Fruit fly (Drosophila melanogaster) whole organism, embryonic: Measurements from ENCODE around the gene IKKbeta.
A peak's percentile ranks its signal among the peaks of the same experiment; 100 is the strongest.

Experiments
- B-H1 ChIP-seq: fragments of 200-800 bp; sonication (Bioruptor generic); IDR thresholded peaks from 3 replicates; pipeline ENCODE4 v1.3.6; 2022; ENCODE audit warnings: missing biosample characterization, missing genetic modification characterization
- Bgb ChIP-seq: fragments of 200-800 bp; sonication (Bioruptor generic); IDR thresholded peaks from 2 replicates; pipeline ENCODE4 v1.3.6; 2022; ENCODE audit warnings: missing biosample characterization, missing genetic modification characterization; ENCODE audit not compliant: partially characterized antibody
- CG11398 ChIP-seq: fragments of 200-800 bp; sonication (Bioruptor generic); optimal IDR thresholded peaks from 2 replicates; lab custom pipeline; 2016; ENCODE audit warnings: missing biosample characterization, missing genetic modification characterization
- CG11696 ChIP-seq: fragments of 200-800 bp; sonication (Bioruptor generic); IDR thresholded peaks from 2 replicates; pipeline ENCODE4 v1.3.6; 2022; ENCODE audit warnings: missing biosample characterization, missing genetic modification characterization
- CG12659 ChIP-seq: fragments of 200-800 bp; sonication (Bioruptor generic); optimal IDR thresholded peaks from 3 replicates; lab custom pipeline; 2017; ENCODE audit warnings: mild to moderate bottlenecking, missing biosample characterization, missing genetic modification reagents, missing genetic modification characterization
- CG14050 ChIP-seq: fragments of 200-800 bp; sonication (Bioruptor generic); IDR thresholded peaks from 3 replicates; pipeline ENCODE4 v1.3.6; 2022; ENCODE audit warnings: missing biosample characterization, missing genetic modification characterization
- CG15269 ChIP-seq: fragments of 200-800 bp; sonication (Bioruptor generic); optimal IDR thresholded peaks from 2 replicates; lab custom pipeline; 2018; ENCODE audit warnings: missing biosample characterization, mild to moderate bottlenecking, missing genetic modification characterization, moderate library complexity
- CG1602 ChIP-seq: fragments of 200-800 bp; sonication (Bioruptor generic); optimal IDR thresholded peaks from 3 replicates; lab custom pipeline; 2016; ENCODE audit warnings: missing biosample characterization, missing genetic modification characterization
- CG1647 ChIP-seq: fragments of 200-800 bp; sonication (Bioruptor generic); optimal IDR thresholded peaks from 3 replicates; lab custom pipeline; 2016; ENCODE audit warnings: missing biosample characterization, missing genetic modification characterization
- CG17802 ChIP-seq: fragments of 200-800 bp; sonication (Bioruptor generic); optimal IDR thresholded peaks from 2 replicates; lab custom pipeline; 2018; ENCODE audit warnings: missing biosample characterization, mild to moderate bottlenecking, missing genetic modification characterization, moderate library complexity
- CG31441 ChIP-seq: fragments of 200-800 bp; sonication (Bioruptor generic); IDR thresholded peaks from 2 replicates; pipeline ENCODE4 v1.3.6; 2022; ENCODE audit warnings: missing biosample characterization, missing genetic modification characterization
- CG3163 ChIP-seq: fragments of 200-800 bp; sonication (Bioruptor generic); optimal IDR thresholded peaks from 3 replicates; lab custom pipeline; 2016; ENCODE audit warnings: missing biosample characterization, missing genetic modification characterization
- CG32772 ChIP-seq: fragments of 200-800 bp; sonication (Bioruptor generic); IDR thresholded peaks from 2 replicates; pipeline ENCODE4 v1.3.6; 2022; ENCODE audit warnings: missing biosample characterization, missing genetic modification characterization
- CG5180 ChIP-seq: fragments of 200-800 bp; sonication (Bioruptor generic); optimal IDR thresholded peaks from 3 replicates; lab custom pipeline; 2017; ENCODE audit warnings: missing biosample characterization, missing genetic modification characterization, mild to moderate bottlenecking, moderate library complexity, missing genetic modification reagents
- CG6765 ChIP-seq: fragments of 200-800 bp; sonication (Bioruptor generic); optimal IDR thresholded peaks from 3 replicates; lab custom pipeline; 2017; ENCODE audit warnings: missing biosample characterization, mild to moderate bottlenecking, missing genetic modification characterization
- CG6854 ChIP-seq: fragments of 200-800 bp; sonication (Bioruptor generic); optimal IDR thresholded peaks from 3 replicates; lab custom pipeline; 2017; ENCODE audit warnings: missing biosample characterization, mild to moderate bottlenecking, missing genetic modification characterization
- CG7372 ChIP-seq: fragments of 200-800 bp; sonication (Bioruptor generic); IDR thresholded peaks from 2 replicates; pipeline ENCODE4 v1.3.6; 2022; ENCODE audit warnings: missing biosample characterization, missing genetic modification characterization
- CG8765 ChIP-seq: fragments of 200-800 bp; sonication (Bioruptor generic); IDR thresholded peaks from 2 replicates; pipeline ENCODE4 v1.3.6; 2022; ENCODE audit warnings: missing biosample characterization, missing genetic modification characterization
- Deaf1 ChIP-seq: fragments of 200-800 bp; optimal IDR thresholded peaks from 3 replicates; lab custom pipeline; 2019; ENCODE audit warnings: missing biosample characterization, mild to moderate bottlenecking, missing genetic modification characterization, moderate library complexity
- Eip74EF ChIP-seq, 2 experiments: fragments of 200-800 bp in 1 of 2; fragments of >200 bp in 1 of 2; sonication (Bioruptor generic) in 1 of 2; optimal IDR thresholded peaks; 2 replicates each; lab custom pipeline; 2017 to 2019; ENCODE audit warnings: missing biosample characterization in 2 of 2, missing genetic modification characterization in 2 of 2, mild to moderate bottlenecking in 1 of 2, moderate library complexity in 1 of 2
- Elba2 ChIP-seq: fragments of 200-800 bp; sonication (Bioruptor generic); optimal IDR thresholded peaks from 3 replicates; lab custom pipeline; 2016; ENCODE audit warnings: missing biosample characterization, missing genetic modification characterization
- Ets97D ChIP-seq: fragments of 200-800 bp; sonication (Bioruptor generic); optimal IDR thresholded peaks from 3 replicates; lab custom pipeline; 2016; ENCODE audit warnings: missing biosample characterization, missing genetic modification characterization
- Gsc ChIP-seq: fragments of 200-800 bp; sonication (Bioruptor generic); IDR thresholded peaks from 2 replicates; pipeline ENCODE4 v1.3.6; 2022; ENCODE audit warnings: missing biosample characterization, missing genetic modification characterization
- Hr51 ChIP-seq, 2 experiments: fragments of 200-800 bp; sonication (Bioruptor generic); optimal IDR thresholded peaks; 2 replicates in 1 of 2; 3 replicates in 1 of 2; lab custom pipeline; 2016 to 2018; ENCODE audit warnings: missing biosample characterization in 2 of 2, missing genetic modification characterization in 2 of 2, mild to moderate bottlenecking in 1 of 2, moderate library complexity in 1 of 2
- MTF-1 ChIP-seq: fragments of 200-800 bp; sonication (Bioruptor generic); optimal IDR thresholded peaks from 2 replicates; lab custom pipeline; 2018; ENCODE audit warnings: missing biosample characterization, mild to moderate bottlenecking, missing genetic modification characterization, borderline replicate concordance
- Nf-YA ChIP-seq: fragments of 200-800 bp; sonication (Bioruptor generic); IDR thresholded peaks from 2 replicates; pipeline ENCODE4 v1.3.6; 2022; ENCODE audit warnings: missing biosample characterization, missing genetic modification characterization
- Sox100B ChIP-seq: fragments of 200-800 bp; sonication (Bioruptor generic); optimal IDR thresholded peaks from 3 replicates; lab custom pipeline; 2018; ENCODE audit warnings: missing biosample characterization, mild to moderate bottlenecking, missing genetic modification characterization
- TFAM ChIP-seq: fragments of 200-800 bp; sonication (Bioruptor generic); optimal IDR thresholded peaks from 2 replicates; lab custom pipeline; 2017; ENCODE audit warnings: missing biosample characterization, missing genetic modification characterization, inconsistent platforms
- Tbp ChIP-seq: fragments of >200 bp; optimal IDR thresholded peaks from 2 replicates; lab custom pipeline; 2018; ENCODE audit warnings: missing biosample characterization, missing genetic modification characterization
- cas ChIP-seq: fragments of 200-800 bp; sonication (Bioruptor generic); IDR thresholded peaks from 2 replicates; pipeline ENCODE4 v1.3.6; 2022; ENCODE audit warnings: missing biosample characterization, missing genetic modification characterization
- chinmo ChIP-seq: fragments of 200-800 bp; sonication (Bioruptor generic); IDR thresholded peaks from 4 replicates; pipeline ENCODE4 v1.3.6; 2022; ENCODE audit warnings: missing biosample characterization, missing genetic modification characterization; ENCODE audit not compliant: partially characterized antibody
- dpn ChIP-seq, 2 experiments: fragments of 200-800 bp; sonication (Bioruptor generic); optimal IDR thresholded peaks; 3 replicates each; lab custom pipeline; 2016; ENCODE audit warnings: missing biosample characterization in 2 of 2, missing genetic modification characterization in 2 of 2
- ewg ChIP-seq: fragments of 200-800 bp; sonication (Bioruptor generic); optimal IDR thresholded peaks from 3 replicates; lab custom pipeline; 2017; ENCODE audit warnings: mild to moderate bottlenecking, missing biosample characterization, missing genetic modification reagents, missing genetic modification characterization
- exex ChIP-seq: fragments of 200-800 bp; sonication (Bioruptor generic); optimal IDR thresholded peaks from 4 replicates; lab custom pipeline; 2018; ENCODE audit warnings: missing biosample characterization, mild to moderate bottlenecking, missing genetic modification characterization, moderate library complexity
- eyg ChIP-seq: fragments of 200-800 bp; sonication (Bioruptor generic); optimal IDR thresholded peaks from 3 replicates; lab custom pipeline; 2016; ENCODE audit warnings: missing biosample characterization, missing genetic modification characterization
- fd96Cb ChIP-seq: fragments of 200-800 bp; sonication (Bioruptor generic); optimal IDR thresholded peaks from 2 replicates; lab custom pipeline; 2018; ENCODE audit warnings: missing biosample characterization, mild to moderate bottlenecking, missing genetic modification characterization, moderate library complexity
- ftz-f1 ChIP-seq: fragments of 200-800 bp; sonication (Bioruptor generic); optimal IDR thresholded peaks from 2 replicates; lab custom pipeline; 2016; ENCODE audit warnings: missing biosample characterization, missing genetic modification characterization
- knrl ChIP-seq: fragments of 200-800 bp; sonication (Bioruptor generic); IDR thresholded peaks from 3 replicates; pipeline ENCODE4 v1.3.6; 2022; ENCODE audit warnings: missing biosample characterization, missing genetic modification characterization; ENCODE audit not compliant: partially characterized antibody
- lola ChIP-seq, 3 experiments: fragments of >200 bp in 2 of 3; fragments of 200-800 bp in 1 of 3; sonication (Bioruptor generic) in 1 of 3; optimal IDR thresholded peaks; 2 replicates each; lab custom pipeline; 2017 to 2019; ENCODE audit warnings: missing biosample characterization in 3 of 3, missing genetic modification characterization in 3 of 3, mild to moderate bottlenecking in 1 of 3, moderate library complexity in 1 of 3
- mirr ChIP-seq: fragments of 200-800 bp; sonication (Bioruptor generic); optimal IDR thresholded peaks from 3 replicates; lab custom pipeline; 2018; ENCODE audit warnings: missing biosample characterization, mild to moderate bottlenecking, missing genetic modification characterization
- nom ChIP-seq: fragments of 200-800 bp; sonication (Bioruptor generic); optimal IDR thresholded peaks from 2 replicates; lab custom pipeline; 2017; ENCODE audit warnings: missing biosample characterization, missing genetic modification characterization, mild to moderate bottlenecking, moderate library complexity, missing genetic modification reagents
- odd ChIP-seq: fragments of 200-800 bp; sonication (Bioruptor generic); optimal IDR thresholded peaks from 2 replicates; lab custom pipeline; 2017; ENCODE audit warnings: missing biosample characterization, mild to moderate bottlenecking, missing genetic modification characterization
- ranshi ChIP-seq: fragments of 200-800 bp; sonication (Bioruptor generic); IDR thresholded peaks from 2 replicates; pipeline ENCODE4 v1.3.6; 2022; ENCODE audit warnings: missing biosample characterization, missing genetic modification characterization
- sqz ChIP-seq: fragments of 200-800 bp; sonication (Bioruptor generic); optimal IDR thresholded peaks from 3 replicates; lab custom pipeline; 2018; ENCODE audit warnings: missing biosample characterization, mild to moderate bottlenecking, missing genetic modification characterization
- tgo ChIP-seq: fragments of 200-800 bp; sonication (Bioruptor generic); IDR thresholded peaks from 3 replicates; pipeline ENCODE4 v1.3.6; 2022; ENCODE audit warnings: missing biosample characterization, missing genetic modification characterization
- tx ChIP-seq: fragments of 200-800 bp; sonication (Bioruptor generic); optimal IDR thresholded peaks from 2 replicates; lab custom pipeline; 2016; ENCODE audit warnings: missing biosample characterization, missing genetic modification characterization
- wdn ChIP-seq: fragments of 200-800 bp; sonication (Bioruptor generic); IDR thresholded peaks from 2 replicates; pipeline ENCODE4 v1.3.6; 2022; ENCODE audit warnings: missing biosample characterization, missing genetic modification characterization
- zf30C ChIP-seq: fragments of 200-800 bp; sonication (Bioruptor generic); optimal IDR thresholded peaks from 3 replicates; lab custom pipeline; 2018; ENCODE audit warnings: missing biosample characterization, mild to moderate bottlenecking, missing genetic modification characterization

Gene IKKbeta

DNA sequence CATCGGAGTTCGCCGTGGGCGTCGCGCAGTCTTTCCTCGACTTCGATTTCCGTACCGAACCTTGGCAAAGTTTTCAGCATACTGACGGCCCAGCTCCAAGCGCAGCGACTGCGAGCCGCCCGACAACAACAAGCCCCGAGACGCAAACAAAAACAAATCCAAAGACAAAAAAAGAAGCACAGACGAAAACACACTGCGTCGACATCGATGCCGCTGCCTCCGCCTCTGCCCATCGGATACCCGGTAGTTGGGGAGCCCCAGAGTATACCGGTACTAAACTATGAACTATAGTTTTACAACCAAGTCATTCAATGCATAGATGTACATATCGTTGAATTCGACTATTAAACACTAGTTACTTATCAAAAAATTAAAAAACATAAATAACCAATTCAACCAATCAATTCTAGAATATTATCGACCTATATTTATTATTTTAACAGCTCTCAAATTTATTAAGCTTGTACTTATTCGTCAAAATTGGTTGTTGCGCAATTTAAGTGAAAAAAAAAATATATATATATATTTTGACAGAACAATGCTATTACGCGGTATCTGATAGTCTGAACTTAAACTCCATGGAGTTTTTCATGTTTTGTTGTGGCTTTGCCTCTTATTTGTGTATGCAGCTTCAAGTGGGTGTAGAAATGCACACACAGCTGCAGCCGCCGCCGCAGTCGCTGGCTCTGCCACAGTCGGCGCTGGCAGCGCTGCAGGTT lies 44.9 kb upstream of the IKKbeta start (continued):
- TF ChIP-seq CG11398 (GFP tag; lab: Kevin White, UChicago) (no peak), CG7372 (GFP tag; lab: Robert Waterston, UW) (no peak), Sox100B (peak; percentile 95), exex (tag; lab: Kevin White, UChicago) (no peak), Nf-YA (no peak), sqz (GFP tag; lab: Kevin White, UChicago) (peak; percentile 72), CG6765 (GFP tag; lab: Kevin White, UChicago) (peak; percentile 28), Hr51 (GFP tag; optimal IDR thresholded peaks at IDR 0.05; lab: Kevin White, UChicago) (peak in 1 of 2 experiments; percentile 88), tx (GFP tag; lab: Kevin White, UChicago) (no peak), MTF-1 (GFP tag; lab: Kevin White, UChicago) (peak; percentile 26), tgo (GFP tag; lab: Robert Waterston, UW) (peak; percentile 56), Tbp (GFP tag; lab: Kevin White, UChicago) (no peak), TFAM (GFP tag; lab: Kevin White, UChicago) (no peak), Ets97D (GFP tag; lab: Kevin White, UChicago) (no peak), CG12659 (GFP tag; lab: Kevin White, UChicago) (peak; percentile 81), fd96Cb (tag; lab: Kevin White, UChicago) (peak; percentile 86), Gsc (GFP tag; lab: Robert Waterston, UW) (0 out of 2 replicates have a peak, but pooled peaks have one; percentile 9), B-H1 (GFP tag; lab: Robert Waterston, UW) (no peak; the same call in 1 of the 3 replicates), Elba2 (GFP tag; lab: Kevin White, UChicago) (no peak), wdn (GFP tag; lab: Robert Waterston, UW) (no peak), ewg (GFP tag; lab: Kevin White, UChicago) (peak; percentile 74), eyg (no peak), CG15269 (peak; percentile 66), dpn (GFP tag; optimal IDR thresholded peaks at IDR 0.05; lab: Kevin White, UChicago) (peak in 1 of 2 experiments; percentile 69), CG1647 (GFP tag; lab: Kevin White, UChicago) (no peak), lola (GFP tag; optimal IDR thresholded peaks at IDR 0.05; lab: Kevin White, UChicago) (peak in 1 of 3 experiments; percentile 92), zf30C (GFP tag; lab: Kevin White, UChicago) (no peak), ftz-f1 (GFP tag; lab: Kevin White, UChicago) (no peak), CG8765 (GFP tag; lab: Robert Waterston, UW) (no peak), CG1602 (GFP tag; lab: Kevin White, UChicago) (peak; percentile 73), CG6854 (GFP tag; lab: Kevin White, UChicago) (peak; percentile 28), mirr (no peak), ranshi (GFP tag; lab: Robert Waterston, UW) (no peak), knrl (no peak), CG3163 (GFP tag; lab: Kevin White, UChicago) (no peak), Deaf1 (peak; percentile 47), cas (GFP tag; lab: Robert Waterston, UW) (no peak), chinmo (peak; percentile 94; the same call in 3 of the 4 replicates), CG32772 (GFP tag; lab: Robert Waterston, UW) (0 out of 2 replicates have a peak, but pooled peaks have one; percentile 57), CG31441 (peak; percentile 95), Eip74EF (GFP tag; optimal IDR thresholded peaks at IDR 0.05; lab: Kevin White, UChicago) (peak in 1 of 2 experiments; percentile 86), nom (peak; percentile 64), odd (peak; percentile 77), CG17802 (tag; lab: Kevin White, UChicago) (no peak), Bgb (GFP tag; lab: Robert Waterston, UW) (no peak; the same call in 1 of the 2 replicates), CG5180 (GFP tag; lab: Kevin White, UChicago) (peak; percentile 47), CG14050 (GFP tag; lab: Robert Waterston, UW) (no peak; the same call in 2 of the 3 replicates), CG11696 (GFP tag; lab: Robert Waterston, UW) (no peak)
